Fruit fly (Drosophila melanogaster) whole organism, embryonic: ENCODE data around the gene CG42578.
A peak's percentile ranks its signal among the peaks of the same experiment; 100 is the strongest.

ENCODE experiments used
- Bdp1 ChIP-seq: fragments of 200-800 bp; sonication (Bioruptor generic); optimal IDR thresholded peaks from 3 replicates; lab custom pipeline; 2016; ENCODE audit warnings: missing biosample characterization, missing genetic modification characterization
- BtbVII ChIP-seq: fragments of 200-800 bp; sonication (Bioruptor generic); optimal IDR thresholded peaks from 3 replicates; lab custom pipeline; 2017; ENCODE audit warnings: missing biosample characterization, mild to moderate bottlenecking, missing genetic modification characterization
- CG10543 ChIP-seq: fragments of 200-800 bp; sonication (Bioruptor generic); optimal IDR thresholded peaks from 3 replicates; lab custom pipeline; 2017; ENCODE audit warnings: missing biosample characterization, mild to moderate bottlenecking, missing genetic modification characterization, moderate library complexity
- CG12155 ChIP-seq: fragments of 200-800 bp; sonication (Bioruptor generic); optimal IDR thresholded peaks from 3 replicates; lab custom pipeline; 2016; ENCODE audit warnings: missing biosample characterization, missing genetic modification characterization
- CG13287 ChIP-seq: fragments of 200-800 bp; sonication (Bioruptor generic); IDR thresholded peaks from 2 replicates; pipeline ENCODE4 v1.3.6; 2022; ENCODE audit warnings: missing biosample characterization, missing genetic modification characterization; ENCODE audit not compliant: partially characterized antibody
- CG15269 ChIP-seq: fragments of 200-800 bp; sonication (Bioruptor generic); optimal IDR thresholded peaks from 2 replicates; lab custom pipeline; 2018; ENCODE audit warnings: missing biosample characterization, mild to moderate bottlenecking, missing genetic modification characterization, moderate library complexity
- CG16863 ChIP-seq: fragments of 200-800 bp; sonication (Bioruptor generic); optimal IDR thresholded peaks from 3 replicates; lab custom pipeline; 2016; ENCODE audit warnings: missing biosample characterization, missing genetic modification characterization
- CG17328 ChIP-seq: fragments of 200-800 bp; sonication (Bioruptor generic); IDR thresholded peaks from 2 replicates; pipeline ENCODE4 v1.3.6; 2022; ENCODE audit warnings: missing biosample characterization, missing genetic modification characterization
- CG17359 ChIP-seq: fragments of 200-800 bp; sonication (Bioruptor generic); optimal IDR thresholded peaks from 3 replicates; lab custom pipeline; 2018; ENCODE audit warnings: missing biosample characterization, mild to moderate bottlenecking, missing genetic modification characterization, moderate library complexity
- CG17385 ChIP-seq: fragments of 200-800 bp; sonication (Bioruptor generic); optimal IDR thresholded peaks from 3 replicates; lab custom pipeline; 2018; ENCODE audit warnings: missing biosample characterization, mild to moderate bottlenecking, missing genetic modification characterization
- CG2202 ChIP-seq: fragments of 200-800 bp; sonication (Bioruptor generic); optimal IDR thresholded peaks from 2 replicates; lab custom pipeline; 2018; ENCODE audit warnings: missing biosample characterization, mild to moderate bottlenecking, missing genetic modification characterization
- CG31224 ChIP-seq: fragments of 200-800 bp; sonication (Bioruptor generic); IDR thresholded peaks from 2 replicates; pipeline ENCODE4 v1.3.6; 2022; ENCODE audit warnings: missing biosample characterization, missing genetic modification characterization
- CG31441 ChIP-seq: fragments of 200-800 bp; sonication (Bioruptor generic); IDR thresholded peaks from 2 replicates; pipeline ENCODE4 v1.3.6; 2022; ENCODE audit warnings: missing biosample characterization, missing genetic modification characterization
- CG3281 ChIP-seq: fragments of 200-800 bp; sonication (Bioruptor generic); optimal IDR thresholded peaks from 3 replicates; lab custom pipeline; 2017; ENCODE audit warnings: missing biosample characterization, mild to moderate bottlenecking, missing genetic modification characterization
- CG4820 ChIP-seq: fragments of 200-800 bp; sonication (Bioruptor generic); optimal IDR thresholded peaks from 3 replicates; lab custom pipeline; 2016; ENCODE audit warnings: missing biosample characterization, missing genetic modification characterization
- CHES-1-like ChIP-seq: fragments of 200-800 bp; sonication (Bioruptor generic); optimal IDR thresholded peaks from 2 replicates; lab custom pipeline; 2016; ENCODE audit warnings: missing biosample characterization, missing genetic modification characterization
- Dfd ChIP-seq, 2 experiments: fragments of >200 bp; optimal IDR thresholded peaks; 2 replicates each; lab custom pipeline; 2017; ENCODE audit warnings: missing biosample characterization in 2 of 2, missing genetic modification characterization in 2 of 2
- Dref ChIP-seq: fragments of 200-800 bp; sonication (Bioruptor generic); IDR thresholded peaks from 2 replicates; pipeline ENCODE4 v1.3.6; 2022; ENCODE audit warnings: missing biosample characterization, missing genetic modification characterization
- GATAe ChIP-seq: fragments of 200-800 bp; sonication (Bioruptor generic); conservative IDR thresholded peaks from 2 replicates; pipeline ENCODE4 v1.3.6; 2022; ENCODE audit warnings: missing biosample characterization, missing genetic modification characterization
- H2.0 ChIP-seq: fragments of 200-800 bp; sonication (Bioruptor generic); IDR thresholded peaks from 2 replicates; pipeline ENCODE4 v1.3.6; 2022; ENCODE audit warnings: missing biosample characterization, missing genetic modification characterization
- HmgD ChIP-seq: fragments of 200-800 bp; sonication (Bioruptor generic); optimal IDR thresholded peaks from 3 replicates; lab custom pipeline; 2016; ENCODE audit warnings: missing biosample characterization, missing genetic modification characterization
- HmgZ ChIP-seq: fragments of 200-800 bp; sonication (Bioruptor generic); optimal IDR thresholded peaks from 2 replicates; lab custom pipeline; 2018; ENCODE audit warnings: missing biosample characterization, mild to moderate bottlenecking, missing genetic modification characterization
- Hr51 ChIP-seq, 2 experiments: fragments of 200-800 bp; sonication (Bioruptor generic); optimal IDR thresholded peaks; 2 replicates in 1 of 2; 3 replicates in 1 of 2; lab custom pipeline; 2016 to 2018; ENCODE audit warnings: missing biosample characterization in 2 of 2, missing genetic modification characterization in 2 of 2, mild to moderate bottlenecking in 1 of 2, moderate library complexity in 1 of 2
- Med ChIP-seq: fragments of 200-800 bp; sonication (Bioruptor generic); peaks from one replicate; lab custom pipeline; 2016; ENCODE audit warnings: missing biosample characterization, missing genetic modification characterization, mild to moderate bottlenecking, inconsistent platforms, moderate library complexity
- Neu2 ChIP-seq: fragments of 200-800 bp; sonication (Bioruptor generic); optimal IDR thresholded peaks from 3 replicates; lab custom pipeline; 2016; ENCODE audit warnings: missing biosample characterization, missing genetic modification characterization, borderline replicate concordance
- Ptx1 ChIP-seq: fragments of 200-800 bp; sonication (Bioruptor generic); IDR thresholded peaks from 2 replicates; pipeline ENCODE4 v1.3.6; 2022; ENCODE audit warnings: missing biosample characterization, missing genetic modification characterization
- Rfx ChIP-seq: fragments of 200-800 bp; sonication (Bioruptor generic); IDR thresholded peaks from 2 replicates; pipeline ENCODE4 v1.3.6; 2022; ENCODE audit warnings: missing biosample characterization, missing genetic modification characterization
- Scr ChIP-seq: fragments of 200-800 bp; sonication (Bioruptor generic); IDR thresholded peaks from 2 replicates; pipeline ENCODE4 v1.3.6; 2022; ENCODE audit warnings: missing biosample characterization, missing genetic modification characterization; ENCODE audit not compliant: partially characterized antibody
- Trl ChIP-seq, 3 experiments: fragments of >200 bp in 2 of 3; fragments of 200-800 bp in 1 of 3; sonication (Bioruptor generic) in 1 of 3; optimal IDR thresholded peaks; 2 replicates in 1 of 3; 3 replicates in 2 of 3; lab custom pipeline; 2016 to 2017; ENCODE audit warnings: missing biosample characterization in 1 of 3, missing genetic modification characterization in 1 of 3
- Vsx1 ChIP-seq: fragments of 200-800 bp; sonication (Bioruptor generic); optimal IDR thresholded peaks from 2 replicates; lab custom pipeline; 2017; ENCODE audit warnings: missing biosample characterization, mild to moderate bottlenecking, missing genetic modification characterization, missing genetic modification reagents
- YL-1 ChIP-seq: fragments of 200-800 bp; sonication (Bioruptor generic); optimal IDR thresholded peaks from 3 replicates; lab custom pipeline; 2017; ENCODE audit warnings: missing biosample characterization, mild to moderate bottlenecking, missing genetic modification characterization
- cato ChIP-seq: fragments of 200-800 bp; sonication (Bioruptor generic); optimal IDR thresholded peaks from 2 replicates; lab custom pipeline; 2016; ENCODE audit warnings: missing biosample characterization, missing genetic modification characterization, borderline replicate concordance
- cg ChIP-seq: fragments of 200-800 bp; sonication (Bioruptor generic); optimal IDR thresholded peaks from 3 replicates; lab custom pipeline; 2019; ENCODE audit warnings: missing biosample characterization, mild to moderate bottlenecking, missing genetic modification characterization, moderate library complexity
- chif ChIP-seq, 2 experiments: fragments of 200-800 bp; sonication (Bioruptor generic); optimal IDR thresholded peaks; 3 replicates each; lab custom pipeline; 2016; ENCODE audit warnings: missing biosample characterization in 2 of 2, missing genetic modification characterization in 2 of 2
- crol ChIP-seq: fragments of 200-800 bp; sonication (Bioruptor generic); IDR thresholded peaks from 2 replicates; pipeline ENCODE4 v1.3.6; 2022; ENCODE audit warnings: missing biosample characterization, missing genetic modification characterization
- disco-r ChIP-seq: fragments of 200-800 bp; sonication (Bioruptor generic); optimal IDR thresholded peaks from 2 replicates; lab custom pipeline; 2016; ENCODE audit warnings: missing biosample characterization, missing genetic modification characterization
- gcm2 ChIP-seq: fragments of 200-800 bp; sonication (Bioruptor generic); optimal IDR thresholded peaks from 2 replicates; lab custom pipeline; 2016; ENCODE audit warnings: missing biosample characterization, missing genetic modification characterization
- grn ChIP-seq: fragments of 200-800 bp; sonication (Bioruptor generic); optimal IDR thresholded peaks from 3 replicates; lab custom pipeline; 2017; ENCODE audit warnings: missing biosample characterization, missing genetic modification characterization
- lab ChIP-seq: fragments of 200-800 bp; sonication (Bioruptor generic); optimal IDR thresholded peaks from 3 replicates; lab custom pipeline; 2017; ENCODE audit warnings: missing biosample characterization, missing genetic modification characterization, mild to moderate bottlenecking, moderate library complexity, missing genetic modification reagents
- lbe ChIP-seq: fragments of 200-800 bp; sonication (Bioruptor generic); optimal IDR thresholded peaks from 2 replicates; lab custom pipeline; 2016; ENCODE audit warnings: missing biosample characterization, mild to moderate bottlenecking, missing genetic modification characterization
- maf-S ChIP-seq: fragments of 200-800 bp; sonication (Bioruptor generic); optimal IDR thresholded peaks from 2 replicates; lab custom pipeline; 2016; ENCODE audit warnings: missing biosample characterization, missing genetic modification characterization
- mirr ChIP-seq: fragments of 200-800 bp; sonication (Bioruptor generic); optimal IDR thresholded peaks from 3 replicates; lab custom pipeline; 2018; ENCODE audit warnings: missing biosample characterization, mild to moderate bottlenecking, missing genetic modification characterization
- pita ChIP-seq: fragments of 200-800 bp; sonication (Bioruptor generic); optimal IDR thresholded peaks from 2 replicates; lab custom pipeline; 2017; ENCODE audit warnings: missing biosample characterization, mild to moderate bottlenecking, missing genetic modification characterization
- psq ChIP-seq: fragments of 200-800 bp; sonication (Bioruptor generic); optimal IDR thresholded peaks from 2 replicates; lab custom pipeline; 2017; ENCODE audit warnings: missing biosample characterization, missing genetic modification characterization
- pzg ChIP-seq: fragments of 200-800 bp; sonication (Bioruptor generic); optimal IDR thresholded peaks from 3 replicates; lab custom pipeline; 2018; ENCODE audit warnings: missing biosample characterization, mild to moderate bottlenecking, missing genetic modification characterization, moderate library complexity
- rib ChIP-seq: fragments of 200-800 bp; sonication (Bioruptor generic); IDR thresholded peaks from 2 replicates; pipeline ENCODE4 v1.3.6; 2022; ENCODE audit warnings: missing biosample characterization, missing genetic modification characterization
- sd ChIP-seq: fragments of 200-800 bp; sonication (Bioruptor generic); optimal IDR thresholded peaks from 3 replicates; lab custom pipeline; 2018; ENCODE audit warnings: missing biosample characterization, mild to moderate bottlenecking, missing genetic modification characterization, moderate library complexity
- sob ChIP-seq: fragments of 200-800 bp; sonication (Bioruptor generic); IDR thresholded peaks from 2 replicates; pipeline ENCODE4 v1.3.6; 2022; ENCODE audit warnings: missing biosample characterization, missing genetic modification characterization
- sqz ChIP-seq: fragments of 200-800 bp; sonication (Bioruptor generic); optimal IDR thresholded peaks from 3 replicates; lab custom pipeline; 2018; ENCODE audit warnings: missing biosample characterization, mild to moderate bottlenecking, missing genetic modification characterization
- sug ChIP-seq: fragments of 200-800 bp; optimal IDR thresholded peaks from 2 replicates; lab custom pipeline; 2019; ENCODE audit warnings: missing biosample characterization, mild to moderate bottlenecking, missing genetic modification characterization, moderate library complexity
- zfh1 ChIP-seq: fragments of 200-800 bp; sonication (Bioruptor generic); IDR thresholded peaks from 3 replicates; pipeline ENCODE4 v1.3.6; 2022; ENCODE audit warnings: missing biosample characterization, missing genetic modification characterization

Gene CG42578

DNA sequence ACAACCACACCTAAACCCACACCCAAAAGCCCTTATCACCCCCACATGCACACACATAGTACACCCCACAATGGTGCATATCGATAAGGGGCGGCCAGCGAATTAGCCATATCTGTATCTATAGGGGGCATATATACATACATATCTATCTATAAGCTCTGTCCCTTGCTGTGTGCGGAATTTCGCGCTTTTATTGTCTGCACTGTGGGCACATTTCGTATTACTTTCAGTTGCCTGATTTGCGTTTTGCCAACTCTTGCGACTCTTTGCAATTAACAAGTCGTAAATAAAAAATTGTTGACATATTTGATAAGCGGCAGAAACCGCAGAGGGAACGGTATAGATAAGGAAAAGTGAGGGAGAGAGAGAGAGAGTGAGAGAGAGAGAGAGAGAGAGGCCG, 35.2 kb downstream of the CG42578 start:
- TF ChIP-seq CG17328 (GFP tag; lab: Robert Waterston, UW): no peak
- no peak for TF ChIP-seq pita
- peak; percentile 61; the same call in 1 of the 2 replicates for TF ChIP-seq GATAe (GFP tag; lab: Robert Waterston, UW)
- peak; percentile 17 for TF ChIP-seq lbe (GFP tag; lab: Kevin White, UChicago)
- TF ChIP-seq Hr51 (GFP tag; optimal IDR thresholded peaks at IDR 0.05; lab: Kevin White, UChicago): no peak
- peak; percentile 38; the same call in 1 of the 2 replicates for TF ChIP-seq crol (GFP tag; lab: Robert Waterston, UW)
- TF ChIP-seq cg (GFP tag; lab: Kevin White, UChicago): peak; percentile 30
- TF ChIP-seq maf-S (GFP tag; lab: Kevin White, UChicago): no peak
- TF ChIP-seq HmgZ (tag; lab: Kevin White, UChicago): peak; percentile 2
- peak; percentile 39 for TF ChIP-seq mirr (GFP tag; lab: Kevin White, UChicago)
- no peak for TF ChIP-seq CG17385
- TF ChIP-seq Vsx1: peak; percentile 26
- peak; percentile 23 for TF ChIP-seq CG10543 (GFP tag; lab: Kevin White, UChicago)
- no peak for TF ChIP-seq HmgD (GFP tag; lab: Kevin White, UChicago)
- no peak for TF ChIP-seq pzg
- no peak for TF ChIP-seq CG16863 (GFP tag; lab: Kevin White, UChicago)
- peak; percentile 60; the same call in 1 of the 2 replicates for TF ChIP-seq rib (GFP tag; lab: Robert Waterston, UW)
- TF ChIP-seq H2.0 (GFP tag; lab: Robert Waterston, UW): no peak
- no peak for TF ChIP-seq cato (GFP tag; lab: Kevin White, UChicago)
- no peak for TF ChIP-seq sob
- no peak for TF ChIP-seq psq
- no peak for TF ChIP-seq Dfd (GFP tag; optimal IDR thresholded peaks at IDR 0.05; lab: Kevin White, UChicago)
- no peak for TF ChIP-seq disco-r (GFP tag; lab: Kevin White, UChicago)
- no peak for TF ChIP-seq CG31224 (GFP tag; lab: Robert Waterston, UW)
- no peak for TF ChIP-seq CG31441 (GFP tag; lab: Robert Waterston, UW)
- no peak for TF ChIP-seq Ptx1 (GFP tag; lab: Robert Waterston, UW)
- TF ChIP-seq BtbVII (GFP tag; lab: Kevin White, UChicago): peak; percentile 38
- no peak for TF ChIP-seq Neu2 (GFP tag; lab: Kevin White, UChicago)
- TF ChIP-seq Trl (optimal IDR thresholded peaks at IDR 0.05; lab: Kevin White, UChicago): peak in 1 of 2 experiments; percentile 60
- TF ChIP-seq Trl (GFP tag; optimal IDR thresholded peaks at IDR 0.05; lab: Kevin White, UChicago): no peak
- no peak for TF ChIP-seq zfh1 (GFP tag; lab: Robert Waterston, UW)
- TF ChIP-seq CHES-1-like (GFP tag; lab: Kevin White, UChicago): no peak
- TF ChIP-seq Dref (GFP tag; lab: Robert Waterston, UW): no peak
- no peak for TF ChIP-seq CG17359 (tag; lab: Kevin White, UChicago)
- TF ChIP-seq Bdp1 (GFP tag; lab: Kevin White, UChicago): no peak
- no peak for TF ChIP-seq CG2202 (tag; lab: Kevin White, UChicago)
- TF ChIP-seq sqz (GFP tag; lab: Kevin White, UChicago): peak; percentile 14
- no peak for TF ChIP-seq Scr (GFP tag; lab: Robert Waterston, UW)
- peak; percentile 5 for TF ChIP-seq CG3281 (GFP tag; lab: Kevin White, UChicago)
- TF ChIP-seq Med (GFP tag; lab: Kevin White, UChicago): peak; percentile 43
- TF ChIP-seq sd (tag; lab: Kevin White, UChicago): peak; percentile 79
- TF ChIP-seq CG13287: no peak
- TF ChIP-seq CG12155 (GFP tag; lab: Kevin White, UChicago): no peak
- peak; percentile 58 for TF ChIP-seq lab (GFP tag; lab: Kevin White, UChicago)
- TF ChIP-seq CG4820: no peak
- TF ChIP-seq sug (tag; lab: Kevin White, UChicago): peak; percentile 92
- TF ChIP-seq grn (GFP tag; lab: Kevin White, UChicago): peak; percentile 19
- no peak for TF ChIP-seq CG15269
- no peak for TF ChIP-seq YL-1 (GFP tag; lab: Kevin White, UChicago)
- TF ChIP-seq Rfx: 0 out of 2 replicates have a peak, but pooled peaks have one; percentile 19
- TF ChIP-seq chif (GFP tag; optimal IDR thresholded peaks at IDR 0.05; lab: Kevin White, UChicago): no peak
- TF ChIP-seq gcm2 (GFP tag; lab: Kevin White, UChicago): no peak
